Worm (Caenorhabditis elegans) whole organism, L3 larva: ENCODE measurements around the gene sra-34.

Source experiments
- ceh-16 ChIP-seq: sonication (generic microtip); optimal IDR thresholded peaks from 2 replicates; lab custom pipeline; 2017; ENCODE audit warnings: missing biosample characterization, missing genetic modification characterization
- ceh-28 ChIP-seq: fragments of 150-350 bp; optimal IDR thresholded peaks from 2 replicates; lab custom pipeline; 2014; ENCODE audit warnings: missing biosample characterization, missing genetic modification reagents, missing genetic modification characterization
- ceh-82 ChIP-seq: fragments of 150-350 bp; optimal IDR thresholded peaks from 2 replicates; lab custom pipeline; 2014; ENCODE audit warnings: missing biosample characterization, missing genetic modification characterization
- daf-12 ChIP-seq: fragments of 150-350 bp; optimal IDR thresholded peaks from 2 replicates; lab custom pipeline; 2014; ENCODE audit warnings: missing biosample characterization, missing genetic modification reagents, missing genetic modification characterization
- egl-5 ChIP-seq: fragments of 150-350 bp; optimal IDR thresholded peaks from 2 replicates; lab custom pipeline; 2017; ENCODE audit warnings: missing biosample characterization, missing genetic modification reagents, missing genetic modification characterization, inconsistent platforms
- elt-1 ChIP-seq: fragments of 150-350 bp; optimal IDR thresholded peaks from 2 replicates; lab custom pipeline; 2014; ENCODE audit warnings: missing biosample characterization, missing genetic modification characterization
- elt-2 ChIP-seq: sonication (generic microtip); optimal IDR thresholded peaks from 2 replicates; lab custom pipeline; 2016; ENCODE audit warnings: missing genetic modification reagents, mild to moderate bottlenecking, missing genetic modification characterization, missing compliant biosample characterization
- fkh-10 ChIP-seq: sonication (generic microtip); optimal IDR thresholded peaks from 2 replicates; lab custom pipeline; 2017; ENCODE audit warnings: missing biosample characterization, missing genetic modification reagents, missing genetic modification characterization
- lin-39 ChIP-seq: fragments of 150-350 bp; optimal IDR thresholded peaks from 2 replicates; lab custom pipeline; 2018; ENCODE audit warnings: missing biosample characterization, missing genetic modification reagents, missing genetic modification characterization
- nfya-1 ChIP-seq: sonication (generic microtip); optimal IDR thresholded peaks from 2 replicates; lab custom pipeline; 2017; ENCODE audit warnings: missing genetic modification characterization, mild to moderate bottlenecking, missing compliant biosample characterization, antibody characterized with exemption, moderate library complexity; ENCODE audit not compliant: insufficient read depth
- nhr-237 ChIP-seq: fragments of 150-350 bp; optimal IDR thresholded peaks from 2 replicates; lab custom pipeline; 2014; ENCODE audit warnings: missing biosample characterization, missing genetic modification characterization
- nhr-25 ChIP-seq: sonication (generic microtip); optimal IDR thresholded peaks from 2 replicates; lab custom pipeline; 2017; ENCODE audit warnings: missing biosample characterization, missing genetic modification characterization
- nhr-77 ChIP-seq: fragments of 150-350 bp; optimal IDR thresholded peaks from 2 replicates; lab custom pipeline; 2014; ENCODE audit warnings: missing biosample characterization, missing genetic modification characterization
- pqm-1 ChIP-seq: fragments of 150-350 bp; optimal IDR thresholded peaks from 2 replicates; lab custom pipeline; 2017; ENCODE audit warnings: missing biosample characterization, missing genetic modification characterization, inconsistent platforms
- sea-2 ChIP-seq: fragments of 150-350 bp; sonication (generic microtip); optimal IDR thresholded peaks from 4 replicates; lab custom pipeline; 2014; ENCODE audit warnings: missing biosample characterization, missing genetic modification reagents, missing genetic modification characterization
- skn-1 ChIP-seq: fragments of 150-350 bp; optimal IDR thresholded peaks from 2 replicates; lab custom pipeline; 2014; ENCODE audit warnings: missing biosample characterization, missing genetic modification characterization
- unc-39 ChIP-seq: sonication (generic microtip); optimal IDR thresholded peaks from 4 replicates; lab custom pipeline; 2017; ENCODE audit warnings: missing biosample characterization, missing genetic modification characterization
- unc-62 ChIP-seq: fragments of 150-350 bp; sonication (generic microtip); optimal IDR thresholded peaks from 4 replicates; lab custom pipeline; 2014; ENCODE audit warnings: missing biosample characterization, missing genetic modification reagents, missing genetic modification characterization

The sra-34 gene

DNA sequence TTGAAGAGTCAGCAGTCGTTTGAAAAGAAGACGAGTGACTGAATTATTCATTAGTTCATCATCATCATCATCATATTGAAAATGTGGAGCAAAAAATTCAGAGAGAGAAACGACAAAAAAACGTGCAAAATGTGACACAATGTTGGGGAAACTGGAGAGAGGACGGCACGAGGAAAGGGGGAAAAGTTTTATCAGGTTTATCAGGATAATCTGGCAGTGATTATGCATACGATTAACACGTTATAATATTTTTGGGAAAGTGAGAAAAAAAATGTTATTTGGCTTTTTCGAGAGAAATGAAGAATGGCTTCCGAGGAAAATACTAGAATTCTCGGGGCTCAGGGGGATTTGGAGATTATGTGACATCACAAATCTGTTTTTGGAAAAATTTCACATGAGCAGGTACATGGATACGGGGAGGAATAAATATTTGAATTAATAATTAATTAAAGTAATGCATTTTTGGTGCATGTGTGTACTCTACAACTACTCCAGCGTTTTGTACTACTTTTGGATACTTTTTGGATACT lies 38.3 kb downstream of the sra-34 start, which contains the start of gene camt-1:
camt-1 (minus strand) TSS at position 51 of the 530 bp plus-strand sequence.
- TF ChIP-seq pqm-1 (tag; lab: Kevin White, UChicago): no peak
- no peak for TF ChIP-seq sea-2 (GFP tag; lab: Kevin White, UChicago)
- no peak for TF ChIP-seq ceh-82 (tag; lab: Kevin White, UChicago)
- no peak for TF ChIP-seq unc-62 (GFP tag; lab: Kevin White, UChicago)
- no peak for TF ChIP-seq daf-12 (tag; lab: Kevin White, UChicago)
- TF ChIP-seq fkh-10 (GFP tag; lab: Kevin White, UChicago): no peak
- TF ChIP-seq nhr-77 (tag; lab: Kevin White, UChicago): no peak
- no peak for TF ChIP-seq skn-1
- TF ChIP-seq nhr-237 (tag; lab: Kevin White, UChicago): no peak
- TF ChIP-seq elt-1 (tag; lab: Kevin White, UChicago): no peak
- TF ChIP-seq egl-5 (tag; lab: Kevin White, UChicago): no peak
- no peak for TF ChIP-seq unc-39 (tag; lab: Kevin White, UChicago)

DNA sequence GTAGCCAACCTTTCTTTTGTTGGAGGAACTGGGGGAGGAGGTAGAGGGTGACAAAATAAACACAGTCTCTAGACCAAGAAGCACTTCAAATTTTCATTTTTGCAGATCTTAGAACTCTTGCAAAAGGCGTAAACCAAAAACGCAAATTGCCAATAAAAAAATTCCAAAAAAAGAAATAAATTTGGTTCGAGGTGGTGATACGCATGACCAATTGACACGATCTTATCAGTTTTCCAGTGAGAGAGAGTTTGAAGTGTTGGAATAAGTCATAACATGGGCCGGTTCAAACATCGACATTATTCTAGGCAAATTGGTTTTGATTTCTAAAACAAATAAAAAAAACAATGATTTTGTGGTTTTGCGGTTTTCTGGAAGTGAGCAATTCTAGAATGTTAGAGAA lies 47.6 kb downstream of the sra-34 start:
- no peak for TF ChIP-seq ceh-28 (tag; lab: Kevin White, UChicago)
- TF ChIP-seq elt-2 (tag; lab: Kevin White, UChicago): peak; percentile 59

DNA sequence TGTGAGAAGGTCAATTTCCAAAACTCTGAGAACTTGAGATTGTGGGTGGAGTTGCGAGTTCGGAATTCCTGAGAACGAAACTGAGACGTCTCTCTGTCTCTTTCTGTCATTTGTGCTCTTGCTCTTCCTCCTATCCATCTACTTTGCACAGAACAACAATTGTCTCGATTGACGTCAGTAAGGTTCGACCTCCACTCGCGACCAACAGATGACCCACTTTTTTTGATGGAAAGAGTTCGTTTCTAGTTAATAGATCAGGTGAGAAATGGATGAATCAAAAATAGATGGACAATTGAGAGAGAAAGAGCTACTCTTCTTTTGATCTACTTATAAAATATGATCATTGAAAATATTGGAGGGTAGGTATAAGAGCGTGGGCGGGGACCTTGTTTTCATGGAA lies 48.9 kb downstream of the sra-34 start:
- TF ChIP-seq nhr-25 (tag; lab: Kevin White, UChicago) (no peak), unc-39 (tag; lab: Kevin White, UChicago) (no peak), ceh-16 (tag; lab: Kevin White, UChicago) (no peak), nfya-1 (peak; percentile 19), lin-39 (tag; lab: Kevin White, UChicago) (peak; percentile 31)
